Worm (Caenorhabditis elegans): Measurements from ENCODE around the gene dnj-23.

DNA sequence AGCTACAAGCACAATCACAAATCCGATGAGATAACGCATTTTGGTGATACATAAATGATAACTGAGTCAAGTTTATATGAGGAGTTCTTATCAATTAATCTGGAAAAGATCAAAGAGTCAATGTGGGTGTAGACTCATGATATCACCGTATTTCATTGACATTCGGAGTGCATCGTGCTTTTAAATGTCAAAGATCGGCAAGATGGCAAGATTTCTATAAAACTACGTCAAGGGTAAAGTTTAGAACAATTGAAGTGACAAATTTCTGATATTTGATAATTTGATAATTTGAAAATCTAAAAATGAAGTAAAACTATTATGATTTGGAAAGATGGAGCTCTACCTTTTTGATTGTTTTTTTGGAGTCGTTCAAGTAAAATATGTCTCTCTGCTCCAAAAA is 25.3 kb downstream of the dnj-23 start, which contains the start of gene sysm-1:
- TF ChIP-seq nhr-90 (tag; optimal IDR thresholded peaks at IDR 0.05) (no peak), nfya-1 (tag; optimal IDR thresholded peaks at IDR 0.05; ENCODE audit: borderline replicate concordance, insufficient read depth) (no peak), him-1 (tag; optimal IDR thresholded peaks at IDR 0.05) (no peak), attf-6 (GFP tag; IDR thresholded peaks at IDR 0.05) (no peak), dpl-1 (GFP tag; optimal IDR thresholded peaks at IDR 0.05) (no peak), snpc-4 (GFP tag; optimal IDR thresholded peaks at IDR 0.05) (no peak), snpc-4 (tag; optimal IDR thresholded peaks at IDR 0.05) (no peak), madf-3 (GFP tag; IDR thresholded peaks at IDR 0.05) (no peak), F23B12.7 (tag; optimal IDR thresholded peaks at IDR 0.05; ENCODE audit: insufficient read depth) (no peak), madf-6 (GFP tag; IDR thresholded peaks at IDR 0.05) (no peak), pha-4 (tag; optimal IDR thresholded peaks at IDR 0.05) (no peak), sea-2 (GFP tag; IDR thresholded peaks at IDR 0.05) (no peak), Y67H2A.10 (GFP tag; conservative IDR thresholded peaks at IDR 0.05) (no peak)
